Fruit fly (Drosophila melanogaster) S2 (cell line): ENCODE results near the gene CG13698.

Source experiments
- CG8478 ChIP-seq: fragments of >200 bp; optimal IDR thresholded peaks from 2 replicates; lab custom pipeline; 2018
- CTCF ChIP-seq, 2 experiments: fragments of >200 bp; optimal IDR thresholded peaks; 2 replicates each; lab custom pipeline; 2018

DNA sequence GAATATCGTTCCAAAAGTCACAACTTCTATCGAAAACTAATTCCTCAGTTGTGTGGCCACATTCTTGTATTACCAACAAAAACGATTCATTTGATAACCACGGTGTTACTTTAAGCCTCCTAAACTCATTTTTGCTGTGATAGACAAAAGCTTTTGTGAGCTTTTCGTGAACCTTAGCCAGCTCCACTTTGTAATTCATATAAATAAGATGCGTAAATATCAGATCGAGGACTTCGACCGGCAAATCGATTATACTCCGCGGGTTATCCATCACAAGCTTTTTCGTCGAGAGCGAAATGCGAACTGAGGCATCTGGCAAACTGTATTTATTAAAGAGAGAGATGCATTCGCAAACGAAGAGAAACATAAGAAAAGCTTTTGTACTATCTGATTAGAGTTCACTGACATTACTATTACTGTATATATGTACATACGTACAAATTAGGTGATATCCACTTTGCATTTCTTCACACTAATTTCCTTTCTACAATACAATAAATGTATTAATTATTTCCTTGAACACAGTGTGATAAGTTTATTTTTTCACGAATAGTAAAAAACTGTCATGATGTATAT is 32.3 kb downstream of the CG13698 start, which contains the start of gene CG44004:
- TF ChIP-seq CG8478, result no peak
- TF ChIP-seq CTCF (optimal IDR thresholded peaks at IDR 0.05; lab: Kevin White, UChicago), result no peak
